Fruit fly (Drosophila melanogaster): ENCODE data around the gene Prestin.

The Prestin gene

DNA sequence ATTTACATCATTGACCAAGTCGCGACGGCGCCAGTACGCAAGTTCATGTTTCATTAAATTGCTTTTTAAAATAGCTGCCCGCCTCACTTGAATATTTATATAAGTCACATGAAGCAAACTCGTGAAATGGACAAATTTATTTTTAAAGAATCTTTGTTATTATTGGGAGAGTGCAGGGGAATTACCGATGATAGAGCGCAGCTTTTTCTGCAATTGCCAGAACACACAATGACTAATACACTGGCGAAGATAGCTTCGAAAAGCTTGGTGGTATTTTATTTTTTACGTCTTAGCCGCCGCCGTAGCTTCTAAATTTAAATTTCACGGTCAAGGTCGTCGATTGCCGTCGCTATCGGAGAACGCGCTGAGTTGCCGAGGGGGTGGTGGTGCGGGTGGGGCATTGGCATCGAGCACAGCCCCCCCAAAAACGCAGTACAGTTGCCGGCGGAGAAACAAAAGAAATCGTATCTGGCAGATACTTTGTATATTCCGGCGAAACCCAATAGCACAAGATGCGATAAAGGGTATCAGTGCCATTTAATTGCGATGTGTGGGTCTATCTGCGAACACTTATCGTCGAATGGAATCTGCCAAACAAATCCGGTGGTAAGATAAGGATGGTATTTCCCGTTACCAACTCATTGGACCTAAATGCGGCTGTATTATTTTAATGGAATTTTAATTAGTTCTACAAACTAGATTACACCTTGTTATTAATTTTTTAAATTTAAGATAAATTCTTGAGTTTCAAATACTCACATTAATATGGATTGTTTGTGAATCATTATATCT is 5.6 kb upstream of the Prestin start (continued):
- 0 out of 2 replicates have a peak, but pooled peaks have one; percentile 8 for TF ChIP-seq Ptx1 (GFP tag; IDR thresholded peaks at IDR 0.05)
- peak; percentile 82 for TF ChIP-seq CG34376 (GFP tag; optimal IDR thresholded peaks at IDR 0.05)
- peak; percentile 75 for TF ChIP-seq sd (tag; optimal IDR thresholded peaks at IDR 0.05)
- peak; percentile 38 for TF ChIP-seq cwo (GFP tag; optimal IDR thresholded peaks at IDR 0.05)
- TF ChIP-seq Deaf1 (tag; optimal IDR thresholded peaks at IDR 0.05): no peak
- TF ChIP-seq chinmo (GFP tag; IDR thresholded peaks at IDR 0.05; ENCODE audit: partially characterized antibody): peak; percentile 89; the same call in 2 of the 4 replicates
- TF ChIP-seq B-H2 (GFP tag; optimal IDR thresholded peaks at IDR 0.05): peak; percentile 44
- TF ChIP-seq CG3281 (GFP tag; optimal IDR thresholded peaks at IDR 0.05): peak; percentile 14
- no peak for TF ChIP-seq pfk (GFP tag; optimal IDR thresholded peaks at IDR 0.05)
- no peak for TF ChIP-seq CG13894 (tag; optimal IDR thresholded peaks at IDR 0.05)
- TF ChIP-seq CG1024 (GFP tag; IDR thresholded peaks at IDR 0.05): no peak

DNA sequence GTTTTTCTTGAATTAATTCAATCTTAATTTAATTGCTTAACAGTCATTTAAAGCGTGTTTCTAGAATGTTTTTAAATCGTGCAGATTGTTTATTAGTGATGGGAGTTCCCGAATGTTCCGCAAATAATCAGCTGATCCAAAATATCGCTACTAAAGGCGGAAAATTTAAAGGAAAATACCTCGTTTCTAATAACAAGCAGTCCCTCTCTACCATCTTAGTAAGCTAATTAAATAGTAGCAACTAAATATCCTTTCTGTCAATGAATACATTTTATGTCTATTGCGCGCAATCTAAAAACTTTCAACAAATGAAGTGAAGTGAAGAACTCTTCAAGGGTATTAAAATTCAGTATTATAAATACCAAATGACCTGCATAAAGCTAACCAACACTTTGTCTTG is 4.8 kb upstream of the Prestin start, which contains the start of gene CG5290:
CG5290 (minus strand) TSS at position 118 of the 400 bp plus-strand sequence.
- no peak for TF ChIP-seq so (GFP tag; IDR thresholded peaks at IDR 0.05)
- peak; percentile 58; the same call in 1 of the 2 replicates for TF ChIP-seq sna (GFP tag; IDR thresholded peaks at IDR 0.05; ENCODE audit: partially characterized antibody)
- peak; percentile 4 for TF ChIP-seq Sin3A (optimal IDR thresholded peaks at IDR 0.05)
- no peak for TF ChIP-seq Dfd (GFP tag; optimal IDR thresholded peaks at IDR 0.05)
- TF ChIP-seq wek (GFP tag; optimal IDR thresholded peaks at IDR 0.05): no peak
- no peak for TF ChIP-seq sisA (GFP tag; IDR thresholded peaks at IDR 0.05)
- TF ChIP-seq ATbp (GFP tag; optimal IDR thresholded peaks at IDR 0.05): no peak
- TF ChIP-seq ato (GFP tag; IDR thresholded peaks at IDR 0.05; ENCODE audit: partially characterized antibody): no peak
- peak; percentile 75 for TF ChIP-seq Doc3 (GFP tag; IDR thresholded peaks at IDR 0.05; ENCODE audit: partially characterized antibody)
- TF ChIP-seq CG1832 (GFP tag; optimal IDR thresholded peaks at IDR 0.05): no peak
- peak; percentile 33 for TF ChIP-seq phol (tag; optimal IDR thresholded peaks at IDR 0.05)
- TF ChIP-seq corto (GFP tag; optimal IDR thresholded peaks at IDR 0.05): no peak
- TF ChIP-seq Bteb2 (GFP tag; optimal IDR thresholded peaks at IDR 0.05): peak; percentile 39
- no peak for TF ChIP-seq mirr (GFP tag; optimal IDR thresholded peaks at IDR 0.05)
- peak; percentile 43; the same call in 1 of the 2 replicates for TF ChIP-seq slbo (GFP tag; IDR thresholded peaks at IDR 0.05)
- no peak for TF ChIP-seq CG6765 (GFP tag; optimal IDR thresholded peaks at IDR 0.05)
- TF ChIP-seq Nf-YC (tag; optimal IDR thresholded peaks at IDR 0.05): no peak
- TF ChIP-seq HHEX (GFP tag; optimal IDR thresholded peaks at IDR 0.05): no peak
- TF ChIP-seq pnt (GFP tag; optimal IDR thresholded peaks at IDR 0.05): no peak
- no peak for TF ChIP-seq Dip2 (GFP tag; IDR thresholded peaks at IDR 0.05)
- TF ChIP-seq abd-A (tag; optimal IDR thresholded peaks at IDR 0.05): peak; percentile 7
- TF ChIP-seq Rx (GFP tag; IDR thresholded peaks at IDR 0.05): no peak
- TF ChIP-seq CG7963 (GFP tag; IDR thresholded peaks at IDR 0.05; ENCODE audit: partially characterized antibody): no peak
- no peak for TF ChIP-seq chm (GFP tag; IDR thresholded peaks at IDR 0.05)
- no peak for TF ChIP-seq CG15011 (GFP tag; optimal IDR thresholded peaks at IDR 0.05)
- no peak for TF ChIP-seq aop (GFP tag; IDR thresholded peaks at IDR 0.05)
- TF ChIP-seq cg (GFP tag; optimal IDR thresholded peaks at IDR 0.05): no peak
- TF ChIP-seq CG18599 (GFP tag; optimal IDR thresholded peaks at IDR 0.05): no peak
- no peak for TF ChIP-seq Doc2 (GFP tag; IDR thresholded peaks at IDR 0.05)
- no peak for TF ChIP-seq CG11504 (tag; optimal IDR thresholded peaks at IDR 0.05)
- peak; percentile 59 for TF ChIP-seq Vsx1 (GFP tag; optimal IDR thresholded peaks at IDR 0.05)
- no peak for TF ChIP-seq da (GFP tag; optimal IDR thresholded peaks at IDR 0.05)
- no peak for TF ChIP-seq sim (GFP tag; IDR thresholded peaks at IDR 0.05)
- peak; percentile 54; the same call in 2 of the 3 replicates for TF ChIP-seq vnd (GFP tag; IDR thresholded peaks at IDR 0.05; ENCODE audit: partially characterized antibody)
- TF ChIP-seq ERR (GFP tag; optimal IDR thresholded peaks at IDR 0.05): peak; percentile 57
- no peak for TF ChIP-seq repo (GFP tag; optimal IDR thresholded peaks at IDR 0.05)
- TF ChIP-seq NK7.1 (GFP tag; optimal IDR thresholded peaks at IDR 0.05): peak; percentile 14
